Worm (Caenorhabditis elegans) whole organism, late embryonic: ENCODE results near the gene Y22D7AL.9.
A peak's percentile ranks its signal among the peaks of the same experiment; 100 is the strongest.

Source experiments
- C38D4.7 ChIP-seq: fragments of 200-800 bp; sonication (Bioruptor generic); optimal IDR thresholded peaks from 2 replicates; lab custom pipeline; 2018; ENCODE audit warnings: mild to moderate bottlenecking, missing genetic modification characterization, moderate library complexity, missing compliant biosample characterization
- K02D7.2 ChIP-seq: sonication (generic microtip); optimal IDR thresholded peaks from 2 replicates; lab custom pipeline; 2017; ENCODE audit warnings: mild to moderate bottlenecking, missing genetic modification characterization, missing compliant biosample characterization
- Y22D7AL.16 ChIP-seq: sonication (generic microtip); optimal IDR thresholded peaks from 2 replicates; lab custom pipeline; 2016; ENCODE audit warnings: missing genetic modification characterization, missing compliant biosample characterization
- ahr-1 ChIP-seq: sonication (generic microtip); optimal IDR thresholded peaks from 2 replicates; lab custom pipeline; 2016; ENCODE audit warnings: missing genetic modification characterization, missing compliant biosample characterization
- ama-1 ChIP-seq: fragments of 150-350 bp; optimal IDR thresholded peaks from 2 replicates; lab custom pipeline; 2014
- ceh-14 ChIP-seq: sonication (generic microtip); optimal IDR thresholded peaks from 2 replicates; lab custom pipeline; 2016; ENCODE audit warnings: missing genotype, missing genetic modification characterization, missing compliant biosample characterization
- ceh-19 ChIP-seq: fragments of 200-800 bp; sonication (Bioruptor generic); optimal IDR thresholded peaks from 2 replicates; lab custom pipeline; 2018; ENCODE audit warnings: mild to moderate bottlenecking, missing genetic modification characterization, missing compliant biosample characterization
- ceh-2 ChIP-seq: sonication (generic microtip); optimal IDR thresholded peaks from 2 replicates; lab custom pipeline; 2016; ENCODE audit warnings: missing genotype, missing genetic modification characterization, missing compliant biosample characterization
- ceh-30 ChIP-seq: fragments of 150-350 bp; optimal IDR thresholded peaks from 2 replicates; lab custom pipeline; 2014; ENCODE audit warnings: missing biosample characterization, missing genetic modification characterization
- ceh-34 ChIP-seq: sonication (generic microtip); optimal IDR thresholded peaks from 2 replicates; lab custom pipeline; 2016; ENCODE audit warnings: mild to moderate bottlenecking, missing genetic modification characterization, missing compliant biosample characterization
- ceh-48 ChIP-seq: sonication (generic microtip); optimal IDR thresholded peaks from 2 replicates; lab custom pipeline; 2016; ENCODE audit warnings: missing genetic modification characterization, inconsistent platforms, missing compliant biosample characterization
- ceh-9 ChIP-seq: sonication (generic microtip); optimal IDR thresholded peaks from 2 replicates; lab custom pipeline; 2016; ENCODE audit warnings: mild to moderate bottlenecking, missing genetic modification characterization, inconsistent platforms, missing compliant biosample characterization
- che-1 ChIP-seq: sonication (generic microtip); optimal IDR thresholded peaks from 2 replicates; lab custom pipeline; 2016; ENCODE audit warnings: mild to moderate bottlenecking, missing genetic modification characterization, missing compliant biosample characterization
- elt-2 ChIP-seq: sonication (generic microtip); optimal IDR thresholded peaks from 2 replicates; lab custom pipeline; 2016; ENCODE audit warnings: missing genetic modification reagents, missing genetic modification characterization, missing compliant biosample characterization
- eyg-1 ChIP-seq: sonication (generic microtip); optimal IDR thresholded peaks from 2 replicates; lab custom pipeline; 2016; ENCODE audit warnings: missing genotype, missing genetic modification characterization, missing compliant biosample characterization
- gmeb-2 ChIP-seq: sonication (generic microtip); optimal IDR thresholded peaks from 2 replicates; lab custom pipeline; 2016; ENCODE audit warnings: missing genetic modification characterization, inconsistent platforms, missing compliant biosample characterization
- hlh-8 ChIP-seq: sonication (generic microtip); optimal IDR thresholded peaks from 2 replicates; lab custom pipeline; 2016; ENCODE audit warnings: missing genotype, missing genetic modification characterization, missing compliant biosample characterization
- lin-11 ChIP-seq: fragments of 200-800 bp; sonication (Bioruptor generic); optimal IDR thresholded peaks from 2 replicates; lab custom pipeline; 2018; ENCODE audit warnings: mild to moderate bottlenecking, missing genetic modification characterization, missing compliant biosample characterization
- madf-2 ChIP-seq: sonication (generic microtip); optimal IDR thresholded peaks from 2 replicates; lab custom pipeline; 2017; ENCODE audit warnings: missing genetic modification characterization, missing compliant biosample characterization
- mec-3 ChIP-seq: sonication (generic microtip); optimal IDR thresholded peaks from 2 replicates; lab custom pipeline; 2016; ENCODE audit warnings: borderline replicate concordance, missing genetic modification characterization, missing compliant biosample characterization
- nhr-232 ChIP-seq: sonication (generic microtip); optimal IDR thresholded peaks from 2 replicates; lab custom pipeline; 2016; ENCODE audit warnings: missing genetic modification characterization, missing compliant biosample characterization
- pat-9 ChIP-seq: fragments of 200-800 bp; sonication (Bioruptor generic); optimal IDR thresholded peaks from 2 replicates; lab custom pipeline; 2018; ENCODE audit warnings: mild to moderate bottlenecking, missing genetic modification characterization, moderate library complexity, missing compliant biosample characterization
- pha-4 ChIP-seq: fragments of 150-350 bp; optimal IDR thresholded peaks from 2 replicates; lab custom pipeline; 2018; ENCODE audit warnings: missing biosample characterization, missing genetic modification reagents, missing genetic modification characterization
- ref-2 ChIP-seq: sonication (generic microtip); optimal IDR thresholded peaks from 2 replicates; lab custom pipeline; 2016; ENCODE audit warnings: missing genetic modification characterization, missing compliant biosample characterization
- rnt-1 ChIP-seq: sonication (generic microtip); optimal IDR thresholded peaks from 2 replicates; lab custom pipeline; 2016; ENCODE audit warnings: missing genetic modification characterization, missing compliant biosample characterization
- sox-2 ChIP-seq: fragments of 200-800 bp; sonication (Bioruptor generic); IDR thresholded peaks from 2 replicates; pipeline ENCODE4 v1.3.6; 2022; ENCODE audit warnings: missing genetic modification reagents, missing genetic modification characterization, missing compliant biosample characterization
- tbx-7 ChIP-seq: sonication (generic microtip); optimal IDR thresholded peaks from 2 replicates; lab custom pipeline; 2016; ENCODE audit warnings: missing genotype, missing genetic modification characterization, missing compliant biosample characterization
- unc-55 ChIP-seq: sonication (generic microtip); optimal IDR thresholded peaks from 2 replicates; lab custom pipeline; 2017; ENCODE audit warnings: missing biosample characterization, missing genetic modification reagents, missing genetic modification characterization
- unc-86 ChIP-seq: sonication (generic microtip); optimal IDR thresholded peaks from 2 replicates; lab custom pipeline; 2016; ENCODE audit warnings: missing genetic modification characterization, missing compliant biosample characterization
- zip-5 ChIP-seq: sonication (generic microtip); optimal IDR thresholded peaks from 2 replicates; lab custom pipeline; 2016; ENCODE audit warnings: missing genetic modification characterization, missing compliant biosample characterization
- ztf-16 ChIP-seq: sonication (generic microtip); optimal IDR thresholded peaks from 2 replicates; lab custom pipeline; 2017; ENCODE audit warnings: missing genetic modification characterization, missing compliant biosample characterization

Gene Y22D7AL.9

DNA sequence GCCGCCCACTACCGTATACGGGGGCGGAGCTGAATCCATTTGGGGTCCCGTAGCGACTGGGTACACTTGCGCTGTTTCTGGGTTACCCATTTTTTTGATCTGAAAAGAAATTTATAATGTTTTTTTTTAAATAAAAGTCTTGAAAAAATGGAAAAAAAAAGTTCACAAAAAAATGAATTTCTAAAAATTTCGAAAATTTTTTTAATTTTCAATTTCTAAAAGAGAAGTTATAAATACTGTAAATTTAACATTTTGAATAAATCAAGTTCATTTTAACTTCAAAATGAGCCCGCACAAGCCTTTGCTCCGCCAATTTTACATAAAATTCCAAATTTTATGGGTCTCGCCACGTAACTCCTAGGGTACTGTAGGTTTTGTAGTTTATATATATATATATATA is 45.9 kb upstream of the Y22D7AL.9 start, which contains the start of gene Y22D7AL.15:
Y22D7AL.15 (minus strand) TSS at position 101 of the 400 bp plus-strand sequence.
- no peak for TF ChIP-seq eyg-1
- peak; percentile 37 for TF ChIP-seq Y22D7AL.16

DNA sequence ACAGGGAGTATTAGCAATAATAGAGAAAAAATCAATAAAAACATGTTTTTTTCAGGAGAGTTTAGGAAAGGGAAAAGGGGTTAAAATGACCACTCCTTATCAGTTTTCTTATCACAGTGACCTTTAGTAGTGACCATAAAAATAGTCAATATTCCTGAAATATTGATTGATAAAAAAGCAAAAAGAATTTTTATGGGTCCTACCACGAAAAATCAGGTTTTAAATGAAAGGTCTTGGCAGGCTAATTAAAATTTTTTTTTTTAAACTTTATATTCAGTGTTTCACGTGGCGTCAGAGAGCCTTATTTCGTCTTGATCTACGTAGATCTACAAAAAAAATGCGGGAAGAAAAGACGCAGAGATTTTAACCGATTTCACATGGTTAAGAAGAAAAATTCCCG is 43.5 kb upstream of the Y22D7AL.9 start, which contains the start of gene cht-4:
cht-4 (minus strand) TSS at position 101 of the 400 bp plus-strand sequence.
- TF ChIP-seq elt-2 (peak; percentile 67), sox-2 (GFP tag; lab: Robert Waterston, UW) (no peak)

DNA sequence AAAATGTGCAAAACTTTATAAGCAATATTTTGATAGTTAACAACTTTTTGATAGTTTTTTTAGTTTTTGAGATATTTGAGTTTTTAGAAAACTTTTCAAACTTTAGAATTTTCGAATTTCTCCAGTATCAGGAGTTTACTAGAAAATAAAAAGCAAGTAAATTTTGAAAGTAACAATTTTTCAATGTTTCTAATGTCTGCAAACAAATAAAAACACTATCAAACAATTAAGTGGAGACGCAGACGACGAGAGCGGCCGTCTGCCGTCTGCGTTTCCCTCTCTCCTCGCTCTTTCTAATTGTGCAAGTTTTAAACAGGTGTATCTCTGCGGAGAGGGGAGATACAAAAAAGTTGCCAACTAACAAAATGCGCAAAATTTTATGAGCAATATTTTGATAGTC is 39.1 kb upstream of the Y22D7AL.9 start:
- TF ChIP-seq Y22D7AL.16, result no peak
- no peak for TF ChIP-seq madf-2 (tag; lab: Kevin White, UChicago)
- no peak for TF ChIP-seq gmeb-2 (tag; lab: Kevin White, UChicago)
- TF ChIP-seq ceh-30 (tag; lab: Kevin White, UChicago), result no peak
- TF ChIP-seq sox-2 (GFP tag; lab: Robert Waterston, UW), result no peak
- TF ChIP-seq ama-1 (lab: Kevin White, UChicago), result no peak
- no peak for TF ChIP-seq che-1
- TF ChIP-seq ceh-2, result no peak
- no peak for TF ChIP-seq ceh-14 (tag; lab: Kevin White, UChicago)
- TF ChIP-seq tbx-7 (tag; lab: Kevin White, UChicago), result no peak
- TF ChIP-seq K02D7.2 (tag; lab: Kevin White, UChicago), result no peak
- no peak for TF ChIP-seq ref-2 (tag; lab: Kevin White, UChicago)
- no peak for TF ChIP-seq ztf-16 (tag; lab: Kevin White, UChicago)
- no peak for TF ChIP-seq rnt-1 (tag; lab: Kevin White, UChicago)
- TF ChIP-seq lin-11, result no peak
- TF ChIP-seq ahr-1 (tag; lab: Kevin White, UChicago), result no peak

DNA sequence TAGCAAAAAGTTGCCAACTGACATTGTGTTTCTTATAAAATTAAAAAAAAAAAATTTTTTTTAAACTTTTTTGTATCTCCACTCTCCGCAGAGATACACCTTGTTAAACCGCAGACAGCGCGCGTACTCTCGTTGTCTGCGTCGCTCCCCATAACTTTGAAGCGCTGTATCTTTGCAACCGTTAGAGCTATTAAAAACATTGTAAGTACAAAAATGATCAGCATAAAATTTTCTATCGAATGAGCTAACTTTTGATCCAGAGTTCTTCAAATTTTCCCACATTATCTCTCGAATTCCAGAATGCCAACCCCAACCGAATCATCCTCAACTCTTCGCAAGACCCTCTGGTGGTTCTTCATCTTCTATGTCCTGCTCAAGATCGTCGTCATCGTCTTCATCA is 38.3 kb upstream of the Y22D7AL.9 start, which contains the start of gene Y22D7AL.1:
Y22D7AL.1 (plus strand) TSS at position 301 of the 400 bp plus-strand sequence.
- TF ChIP-seq nhr-232 (tag; lab: Kevin White, UChicago) (no peak), unc-55 (GFP tag; lab: Kevin White, UChicago) (no peak), ztf-16 (tag; lab: Kevin White, UChicago) (no peak), unc-86 (no peak), hlh-8 (tag; lab: Kevin White, UChicago) (no peak), ceh-19 (no peak)

DNA sequence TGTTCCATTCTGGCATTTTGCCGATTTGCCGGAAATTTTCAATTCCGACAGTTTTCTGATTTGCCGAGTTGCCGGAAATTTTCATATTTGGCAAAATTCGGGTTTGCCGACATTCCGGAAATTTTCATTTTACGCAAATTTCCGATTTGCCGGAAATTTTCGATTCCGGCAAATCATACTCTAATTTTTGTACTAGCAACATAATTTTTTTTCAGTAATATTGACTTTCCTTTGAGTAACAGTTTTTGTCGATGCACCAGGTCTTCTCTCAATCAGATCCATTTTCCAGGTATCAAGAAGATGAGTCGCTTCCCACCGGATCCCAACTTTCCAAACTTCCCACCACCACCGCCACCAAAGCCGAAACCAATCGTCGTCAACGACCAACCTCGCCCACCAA is 27.3 kb upstream of the Y22D7AL.9 start, which contains the start of gene Y22D7AL.3:
Y22D7AL.3 (plus strand) TSS at position 301 of the 400 bp plus-strand sequence.
- no peak for TF ChIP-seq ceh-14 (tag; lab: Kevin White, UChicago)
- TF ChIP-seq mec-3 (tag; lab: Kevin White, UChicago), result no peak
- no peak for TF ChIP-seq C38D4.7 (GFP tag; lab: Kevin White, UChicago)
- no peak for TF ChIP-seq zip-5 (tag; lab: Kevin White, UChicago)

DNA sequence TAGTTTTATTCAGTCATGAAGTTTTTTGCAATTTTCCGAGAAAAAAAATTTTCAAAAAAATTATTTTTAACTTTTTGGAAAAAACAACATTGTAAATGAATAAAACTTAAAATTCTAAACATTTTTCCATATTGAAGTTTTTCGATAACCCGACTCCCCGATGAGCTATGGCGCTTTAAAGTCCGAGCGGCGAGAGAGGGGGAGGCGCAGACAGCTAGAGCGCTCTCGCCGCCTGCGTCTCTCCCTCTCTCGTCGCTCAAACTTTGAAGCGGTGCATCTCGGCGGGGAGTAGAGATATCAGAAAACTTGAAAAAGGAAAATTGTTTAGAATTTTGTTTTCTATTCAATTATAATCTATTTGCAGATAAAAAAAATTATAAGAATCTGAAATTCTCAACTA is 24.5 kb upstream of the Y22D7AL.9 start:
- no peak for TF ChIP-seq ceh-9 (tag; lab: Kevin White, UChicago)
- TF ChIP-seq, all 69 proteins: peak for 0

DNA sequence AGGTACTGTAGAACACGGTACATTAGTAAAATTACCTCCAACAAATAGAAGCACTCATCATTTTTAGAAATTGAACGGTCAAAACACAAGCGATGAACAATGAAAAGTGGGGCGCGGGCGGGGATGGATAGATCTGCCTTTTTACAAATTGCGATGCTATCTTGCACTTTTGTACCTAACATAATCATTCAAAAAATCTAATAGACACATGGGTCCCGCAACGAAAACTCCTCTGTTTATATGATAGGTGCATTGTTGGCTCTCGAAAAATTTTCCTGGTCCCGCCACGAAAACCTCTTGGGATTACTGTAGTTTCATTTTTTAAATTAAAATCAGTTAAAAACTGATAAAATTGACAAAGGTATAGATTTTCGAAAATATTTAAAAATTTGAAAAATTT is 20.4 kb upstream of the Y22D7AL.9 start, which contains the start of gene Y22D7AL.11:
Y22D7AL.11 (minus strand) TSS at position 101 of the 400 bp plus-strand sequence.
- TF ChIP-seq ahr-1 (tag; lab: Kevin White, UChicago) (no peak), C38D4.7 (GFP tag; lab: Kevin White, UChicago) (no peak), ceh-48 (tag; lab: Kevin White, UChicago) (no peak), ceh-34 (tag; lab: Kevin White, UChicago) (no peak), pha-4 (tag; lab: Kevin White, UChicago) (no peak), pat-9 (tag; lab: Kevin White, UChicago) (no peak), ceh-14 (tag; lab: Kevin White, UChicago) (no peak)
